Fruit fly (Drosophila melanogaster) whole organism, prepupa: ENCODE measurements around the gene Galk.

Source experiments
- CG11294 ChIP-seq: fragments of 200-800 bp; sonication (Bioruptor generic); IDR thresholded peaks from 2 replicates; pipeline ENCODE4 v1.3.6; 2022; ENCODE audit warnings: missing biosample characterization, missing genetic modification characterization
- CG16779 ChIP-seq: fragments of 200-800 bp; sonication (Bioruptor generic); optimal IDR thresholded peaks from 3 replicates; lab custom pipeline; 2017; ENCODE audit warnings: missing biosample characterization, mild to moderate bottlenecking, missing genetic modification characterization
- CG3032 ChIP-seq: fragments of 200-800 bp; optimal IDR thresholded peaks from 2 replicates; lab custom pipeline; 2019; ENCODE audit warnings: missing biosample characterization, mild to moderate bottlenecking, missing genetic modification characterization, moderate library complexity
- Eip78C ChIP-seq: fragments of 200-800 bp; sonication (Bioruptor generic); peaks from one replicate; lab custom pipeline; 2016; ENCODE audit warnings: missing biosample characterization, missing genetic modification characterization
- cyc ChIP-seq: fragments of 200-800 bp; sonication (Bioruptor generic); optimal IDR thresholded peaks from 3 replicates; lab custom pipeline; 2016; ENCODE audit warnings: missing biosample characterization, missing genetic modification characterization
- net ChIP-seq: fragments of 200-800 bp; sonication (Bioruptor generic); optimal IDR thresholded peaks from 3 replicates; lab custom pipeline; 2016; ENCODE audit warnings: missing biosample characterization, missing genetic modification characterization
- vri ChIP-seq: fragments of 200-800 bp; sonication (Bioruptor generic); optimal IDR thresholded peaks from 3 replicates; lab custom pipeline; 2016; ENCODE audit warnings: missing biosample characterization, mild to moderate bottlenecking, missing genetic modification characterization

- no peak for TF ChIP-seq CG3032 (tag; lab: Kevin White, UChicago)
- no peak for TF ChIP-seq vri
- no peak for TF ChIP-seq cyc (GFP tag; lab: Kevin White, UChicago)
- no peak for TF ChIP-seq CG11294
- no peak for TF ChIP-seq net (GFP tag; lab: Kevin White, UChicago)
- TF ChIP-seq Eip78C (GFP tag; lab: Kevin White, UChicago), result no peak
- no peak for TF ChIP-seq CG16779
Observed at dm6 chr3L:9019196-9019662, 33.3 kb upstream of the Galk start, which contains the start of gene Doc2.
